Worm (Caenorhabditis elegans): ENCODE results near the gene lido-7.

- no peak for TF ChIP-seq unc-62 (GFP tag; optimal IDR thresholded peaks at IDR 0.05)
- no peak for TF ChIP-seq lsy-2 (tag; optimal IDR thresholded peaks at IDR 0.05)
- TF ChIP-seq M03D4.4 (tag; optimal IDR thresholded peaks at IDR 0.05), result no peak
- TF ChIP-seq mep-1 (tag; optimal IDR thresholded peaks at IDR 0.05), result no peak
- TF ChIP-seq bed-3 (GFP tag; optimal IDR thresholded peaks at IDR 0.05), result no peak
- TF ChIP-seq sptf-1 (tag; optimal IDR thresholded peaks at IDR 0.05), result no peak
- TF ChIP-seq nhr-76 (tag; optimal IDR thresholded peaks at IDR 0.05), result no peak
Measured at ce11 chrII:2979061-2979460, 9.0 kb upstream of the lido-7 start.

Data from whole organism, mixed stage, embryonic.